Fruit fly (Drosophila melanogaster): ENCODE measurements around the gene CG12661.

DNA sequence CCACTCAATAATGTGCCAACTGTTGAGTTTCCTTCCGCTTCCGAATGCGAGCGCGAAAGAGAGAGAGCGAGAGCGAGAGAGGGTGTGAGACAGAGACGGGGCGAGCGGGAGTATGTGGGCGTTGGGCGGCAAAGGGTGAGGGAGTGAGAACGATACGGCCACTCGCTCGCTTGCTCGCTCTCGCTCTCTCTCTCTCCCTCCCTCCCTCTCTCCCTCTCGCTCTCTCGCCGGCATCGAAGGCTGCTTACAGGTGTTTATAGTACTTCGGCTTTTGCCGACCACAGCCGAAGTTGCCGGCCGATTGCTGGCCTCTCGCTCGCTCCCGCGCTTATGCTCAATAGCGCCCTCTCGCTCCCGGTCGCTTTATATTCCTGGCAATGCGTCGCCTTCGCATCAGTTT is 1.3 kb upstream of the CG12661 start:
- TF ChIP-seq h (optimal IDR thresholded peaks at IDR 0.05) (no peak), ttk (optimal IDR thresholded peaks at IDR 0.05) (no peak)

Data from Kc167 (cell line).